Fruit fly (Drosophila melanogaster): Measurements from ENCODE around the gene Pex19.
A peak's percentile ranks its signal among the peaks of the same experiment; 100 is the strongest.

Pex19 gene

dm6 chr2L:12045941-12046855 lies 45.4 kb upstream of the Pex19 start, which contains the start of gene CG6770 (continued):
- TF ChIP-seq CG1233 (GFP tag; optimal IDR thresholded peaks at IDR 0.05) (peak; percentile 43), wek (GFP tag; optimal IDR thresholded peaks at IDR 0.05) (no peak), Ptx1 (GFP tag; IDR thresholded peaks at IDR 0.05) (peak; percentile 84), Hsf (GFP tag; optimal IDR thresholded peaks at IDR 0.05) (peak; percentile 73), ERR (GFP tag; optimal IDR thresholded peaks at IDR 0.05) (peak; percentile 26), CG9932 (GFP tag; IDR thresholded peaks at IDR 0.05) (peak; percentile 85), Dbx (GFP tag; IDR thresholded peaks at IDR 0.05) (peak; percentile 90), Kr (GFP tag; optimal IDR thresholded peaks at IDR 0.05) (no peak), Rx (GFP tag; IDR thresholded peaks at IDR 0.05) (no peak), Fer1 (GFP tag; optimal IDR thresholded peaks at IDR 0.05) (peak; percentile 95), Elba2 (GFP tag; optimal IDR thresholded peaks at IDR 0.05) (no peak), Fer3 (tag; optimal IDR thresholded peaks at IDR 0.05) (peak; percentile 89), slp2 (GFP tag; optimal IDR thresholded peaks at IDR 0.05) (peak; percentile 38), CG7928 (GFP tag; optimal IDR thresholded peaks at IDR 0.05) (peak; percentile 53), grn (GFP tag; optimal IDR thresholded peaks at IDR 0.05) (no peak), lmd (GFP tag; IDR thresholded peaks at IDR 0.05) (peak; percentile 80), CG13624 (GFP tag; optimal IDR thresholded peaks at IDR 0.05) (peak; percentile 92), Lpt (GFP tag; optimal IDR thresholded peaks at IDR 0.05) (no peak), CG16815 (GFP tag; optimal IDR thresholded peaks at IDR 0.05) (peak; percentile 2), CG12104 (GFP tag; optimal IDR thresholded peaks at IDR 0.05) (peak; percentile 85), CG18476 (GFP tag; optimal IDR thresholded peaks at IDR 0.05) (peak; percentile 70), zfh2 (GFP tag; optimal IDR thresholded peaks at IDR 0.05) (peak; percentile 51), CG3726 (GFP tag; IDR thresholded peaks at IDR 0.05) (peak; percentile 62; the same call in 1 of the 3 replicates), ATbp (GFP tag; optimal IDR thresholded peaks at IDR 0.05) (peak; percentile 79), trh (GFP tag; optimal IDR thresholded peaks at IDR 0.05) (peak; percentile 43), Usf (GFP tag; optimal IDR thresholded peaks at IDR 0.05) (peak; percentile 22), CG4360 (GFP tag; IDR thresholded peaks at IDR 0.05) (no peak; the same call in none of the 2 replicates), CG31365 (tag; optimal IDR thresholded peaks at IDR 0.05) (peak; percentile 25), HHEX (GFP tag; optimal IDR thresholded peaks at IDR 0.05) (peak; percentile 81), CG7963 (GFP tag; IDR thresholded peaks at IDR 0.05; ENCODE audit: partially characterized antibody) (peak; percentile 35; the same call in 1 of the 3 replicates), CG15269 (tag; optimal IDR thresholded peaks at IDR 0.05) (peak; percentile 90), bowl (GFP tag; IDR thresholded peaks at IDR 0.05) (peak; percentile 86; the same call in 1 of the 2 replicates), CG7745 (tag; optimal IDR thresholded peaks at IDR 0.05) (no peak), CG13123 (GFP tag; optimal IDR thresholded peaks at IDR 0.05) (no peak), BEAF-32 (GFP tag; optimal IDR thresholded peaks at IDR 0.05) (peak; percentile 2), eve (GFP tag; optimal IDR thresholded peaks at IDR 0.05) (no peak), CG1832 (GFP tag; optimal IDR thresholded peaks at IDR 0.05) (no peak), twi (tag; optimal IDR thresholded peaks at IDR 0.05) (no peak), rib (GFP tag; IDR thresholded peaks at IDR 0.05) (peak; percentile 78; the same call in 1 of the 2 replicates), CG18599 (GFP tag; optimal IDR thresholded peaks at IDR 0.05) (peak; percentile 92), ci (GFP tag; IDR thresholded peaks at IDR 0.05) (peak; percentile 89), CG8290 (GFP tag; optimal IDR thresholded peaks at IDR 0.05) (no peak), CG8290 (tag; optimal IDR thresholded peaks at IDR 0.05) (peak in 1 of 2 experiments; percentile 81), so (GFP tag; IDR thresholded peaks at IDR 0.05) (peak; percentile 83; the same call in 2 of the 3 replicates), amos (GFP tag; IDR thresholded peaks at IDR 0.05; ENCODE audit: partially characterized antibody) (no peak; the same call in 1 of the 2 replicates), toy (GFP tag; IDR thresholded peaks at IDR 0.05) (no peak), CG9215 (GFP tag; IDR thresholded peaks at IDR 0.05) (peak; percentile 65), CG8089 (GFP tag; optimal IDR thresholded peaks at IDR 0.05) (no peak), NFAT (GFP tag; IDR thresholded peaks at IDR 0.05) (peak; percentile 81)

Measured in whole organism, embryonic.